Worm (Caenorhabditis elegans): Measurements from ENCODE around the gene srbc-26.
A peak's percentile ranks its signal among the peaks of the same experiment; 100 is the strongest.

srbc-26 gene

DNA sequence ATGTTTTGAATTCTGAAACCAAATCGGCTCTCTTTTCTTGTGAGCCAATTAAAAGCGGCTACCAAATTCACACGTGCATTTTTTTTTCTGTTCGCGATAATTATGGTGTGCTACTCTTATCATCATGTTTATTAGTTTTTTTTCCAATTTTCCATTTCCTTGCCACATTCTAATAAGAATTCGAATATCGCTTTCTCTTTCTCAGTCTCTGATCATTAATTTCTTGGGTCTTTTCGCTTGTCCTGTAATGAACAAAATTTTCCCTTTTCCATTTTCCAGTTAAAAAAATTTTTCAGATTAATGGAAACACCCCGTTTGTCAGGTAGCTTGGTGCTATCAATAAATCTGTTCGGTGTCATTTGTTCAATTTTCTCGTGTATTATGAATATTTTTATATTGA is at the start of gene srbc-26:
Gene srbc-26 (plus strand): TSS at position 301 of the 400 bp plus-strand sequence.
- TF ChIP-seq mec-3 (tag; optimal IDR thresholded peaks at IDR 0.05; ENCODE audit: borderline replicate concordance), result no peak
- no peak for TF ChIP-seq fax-1 (tag; optimal IDR thresholded peaks at IDR 0.05)
- TF ChIP-seq elt-4 (tag; optimal IDR thresholded peaks at IDR 0.05), result no peak
- no peak for TF ChIP-seq K02D7.2 (tag; optimal IDR thresholded peaks at IDR 0.05)
- no peak for TF ChIP-seq zip-5 (tag; optimal IDR thresholded peaks at IDR 0.05)
- TF ChIP-seq hlh-30 (tag; optimal IDR thresholded peaks at IDR 0.05; ENCODE audit: insufficient read depth), result no peak
- no peak for TF ChIP-seq rnt-1 (tag; optimal IDR thresholded peaks at IDR 0.05)
- no peak for TF ChIP-seq K09A11.1 (tag; optimal IDR thresholded peaks at IDR 0.05; ENCODE audit: insufficient read depth)
- TF ChIP-seq C38D4.7 (GFP tag; optimal IDR thresholded peaks at IDR 0.05), result no peak
- no peak for TF ChIP-seq hlh-6 (tag; optimal IDR thresholded peaks at IDR 0.05)

DNA sequence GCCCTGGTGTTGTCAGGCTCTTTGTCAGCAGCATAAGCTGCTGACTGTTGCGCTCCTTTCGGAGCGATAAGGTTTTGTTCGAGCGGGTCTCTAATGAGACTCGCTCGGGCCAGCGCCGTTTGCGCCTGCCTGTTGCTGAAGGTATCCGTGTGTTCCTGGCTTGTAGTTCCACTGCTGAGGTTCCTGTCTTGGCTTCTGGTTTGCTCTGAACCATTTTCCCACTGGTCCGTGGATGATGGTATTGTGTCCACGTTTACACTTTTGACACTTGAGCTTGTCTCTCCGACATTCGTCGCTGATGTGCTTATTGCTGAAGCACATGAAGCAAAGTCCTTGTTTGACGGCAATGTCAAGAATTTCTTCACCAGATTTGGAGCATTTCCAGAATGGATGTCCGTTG is 20.4 kb upstream of the srbc-26 start:
- TF ChIP-seq ceh-48 (tag; optimal IDR thresholded peaks at IDR 0.05) (no peak), sox-4 (tag; optimal IDR thresholded peaks at IDR 0.05) (no peak), nhr-232 (tag; optimal IDR thresholded peaks at IDR 0.05) (no peak), dmd-4 (tag; optimal IDR thresholded peaks at IDR 0.05; ENCODE audit: borderline replicate concordance) (no peak), hlh-6 (tag; optimal IDR thresholded peaks at IDR 0.05) (peak; percentile 24)

DNA sequence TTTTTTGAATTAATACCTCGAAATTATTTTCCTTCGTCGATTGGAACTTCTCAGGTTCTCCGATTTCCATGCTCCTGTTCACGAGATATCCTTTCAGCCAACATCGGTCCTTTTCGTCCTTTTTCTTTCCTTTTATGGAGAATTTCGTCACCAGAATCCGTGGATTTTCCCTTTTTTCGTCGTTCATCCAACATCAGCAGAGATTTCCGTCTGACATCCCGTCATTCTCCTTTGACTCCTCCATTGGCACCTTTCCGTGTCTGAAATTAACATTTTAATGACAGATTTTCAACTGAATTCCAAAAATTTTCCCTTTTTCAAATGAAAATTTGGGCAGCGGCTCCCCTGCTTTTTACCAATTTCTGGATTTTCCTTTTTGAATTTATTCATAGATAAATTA is 16.7 kb upstream of the srbc-26 start:
- TF ChIP-seq ceh-24 (tag; optimal IDR thresholded peaks at IDR 0.05), result no peak
- no peak for TF ChIP-seq ceh-14 (tag; optimal IDR thresholded peaks at IDR 0.05)
- no peak for TF ChIP-seq dve-1 (tag; optimal IDR thresholded peaks at IDR 0.05)
- no peak for TF ChIP-seq madf-2 (tag; optimal IDR thresholded peaks at IDR 0.05)
- TF ChIP-seq ceh-2 (tag; optimal IDR thresholded peaks at IDR 0.05), result no peak
- TF ChIP-seq pax-1 (tag; optimal IDR thresholded peaks at IDR 0.05), result no peak
- no peak for TF ChIP-seq pha-2 (tag; optimal IDR thresholded peaks at IDR 0.05)
- TF ChIP-seq ceh-22 (tag; optimal IDR thresholded peaks at IDR 0.05), result no peak
- no peak for TF ChIP-seq Y22D7AL.16 (tag; optimal IDR thresholded peaks at IDR 0.05)
- TF ChIP-seq ceh-34 (tag; optimal IDR thresholded peaks at IDR 0.05), result no peak
- no peak for TF ChIP-seq tbx-7 (tag; optimal IDR thresholded peaks at IDR 0.05)
- no peak for TF ChIP-seq pha-4 (tag; optimal IDR thresholded peaks at IDR 0.05)

ce11 chrV:17155384-17155858 is 16.2 kb upstream of the srbc-26 start, which contains the start of gene F40D4.17:
TSS of gene F40D4.17 (minus strand) at chrV:17155434.
- no peak for TF ChIP-seq ceh-18 (tag; optimal IDR thresholded peaks at IDR 0.05)
- TF ChIP-seq dve-1 (tag; optimal IDR thresholded peaks at IDR 0.05), result no peak
- TF ChIP-seq fkh-6 (tag; optimal IDR thresholded peaks at IDR 0.05), result no peak
- TF ChIP-seq odd-2 (tag; optimal IDR thresholded peaks at IDR 0.05), result no peak
- TF ChIP-seq ceh-19 (GFP tag; optimal IDR thresholded peaks at IDR 0.05), result no peak
- TF ChIP-seq pat-9 (tag; optimal IDR thresholded peaks at IDR 0.05), result no peak
- TF ChIP-seq tbx-7 (tag; optimal IDR thresholded peaks at IDR 0.05), result no peak
- TF ChIP-seq mec-3 (tag; optimal IDR thresholded peaks at IDR 0.05; ENCODE audit: borderline replicate concordance), result no peak
- no peak for TF ChIP-seq ceh-14 (tag; optimal IDR thresholded peaks at IDR 0.05)
- TF ChIP-seq F13H6.1 (tag; optimal IDR thresholded peaks at IDR 0.05), result no peak
- no peak for TF ChIP-seq C08G9.2 (tag; optimal IDR thresholded peaks at IDR 0.05)

DNA sequence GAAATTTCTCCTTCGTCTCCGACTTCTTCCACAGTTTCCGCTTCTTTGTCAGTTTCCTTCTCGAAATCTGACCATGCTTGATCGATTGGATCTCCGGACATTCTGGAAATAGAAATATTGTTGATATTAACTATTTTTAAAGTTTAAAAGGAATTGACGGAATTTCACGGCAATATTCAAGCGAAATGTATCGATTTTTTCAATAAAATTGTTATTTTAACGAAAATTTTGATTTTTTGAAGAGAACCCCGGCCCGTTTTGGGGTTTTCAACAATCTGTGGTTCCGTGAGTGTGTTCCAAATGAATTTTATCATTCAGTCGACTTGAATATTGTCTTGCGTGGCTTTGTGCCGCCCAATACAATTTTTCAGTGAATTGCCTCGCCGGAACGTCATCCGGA is 14.5 kb upstream of the srbc-26 start, which contains the start of gene F40D4.13:
Gene F40D4.13 (minus strand): TSS at position 101 of the 400 bp plus-strand sequence.
- TF ChIP-seq syd-9 (tag; optimal IDR thresholded peaks at IDR 0.05) (no peak), mec-3 (tag; optimal IDR thresholded peaks at IDR 0.05; ENCODE audit: borderline replicate concordance) (no peak), ama-1 (optimal IDR thresholded peaks at IDR 0.05) (no peak), unc-55 (GFP tag; optimal IDR thresholded peaks at IDR 0.05) (no peak), pag-3 (tag; optimal IDR thresholded peaks at IDR 0.05; ENCODE audit: borderline replicate concordance) (no peak), fax-1 (tag; optimal IDR thresholded peaks at IDR 0.05) (no peak), pha-2 (tag; optimal IDR thresholded peaks at IDR 0.05) (no peak), unc-42 (tag; optimal IDR thresholded peaks at IDR 0.05) (no peak), C38D4.7 (GFP tag; optimal IDR thresholded peaks at IDR 0.05) (no peak), ceh-22 (tag; optimal IDR thresholded peaks at IDR 0.05) (no peak), ztf-16 (tag; optimal IDR thresholded peaks at IDR 0.05) (no peak), ceh-18 (tag; optimal IDR thresholded peaks at IDR 0.05) (no peak), ahr-1 (tag; optimal IDR thresholded peaks at IDR 0.05) (no peak), elt-2 (tag; optimal IDR thresholded peaks at IDR 0.05) (no peak), hlh-13 (GFP tag; optimal IDR thresholded peaks at IDR 0.05) (no peak), unc-86 (tag; optimal IDR thresholded peaks at IDR 0.05) (no peak)
